Fruit fly (Drosophila melanogaster) whole organism, embryonic: Measurements from ENCODE around the gene COX6B.

Experiments
- CG10209 ChIP-seq: fragments of 200-800 bp; sonication (Bioruptor generic); optimal IDR thresholded peaks from 3 replicates; lab custom pipeline; 2017; ENCODE audit warnings: missing biosample characterization, mild to moderate bottlenecking, missing genetic modification characterization, missing genetic modification reagents
- CG10543 ChIP-seq: fragments of 200-800 bp; sonication (Bioruptor generic); optimal IDR thresholded peaks from 3 replicates; lab custom pipeline; 2017; ENCODE audit warnings: missing biosample characterization, mild to moderate bottlenecking, missing genetic modification characterization, moderate library complexity
- CG11398 ChIP-seq: fragments of 200-800 bp; sonication (Bioruptor generic); optimal IDR thresholded peaks from 2 replicates; lab custom pipeline; 2016; ENCODE audit warnings: missing biosample characterization, missing genetic modification characterization
- CG12071 ChIP-seq: fragments of 200-800 bp; sonication (Bioruptor generic); optimal IDR thresholded peaks from 3 replicates; lab custom pipeline; 2018; ENCODE audit warnings: missing biosample characterization, mild to moderate bottlenecking, missing genetic modification characterization
- CG12299 ChIP-seq: fragments of 200-800 bp; sonication (Bioruptor generic); optimal IDR thresholded peaks from 2 replicates; lab custom pipeline; 2018; ENCODE audit warnings: missing biosample characterization, mild to moderate bottlenecking, missing genetic modification characterization
- CG14667 ChIP-seq: fragments of 200-800 bp; sonication (Bioruptor generic); IDR thresholded peaks from 2 replicates; pipeline ENCODE4 v1.3.6; 2022; ENCODE audit warnings: missing biosample characterization, missing genetic modification characterization
- CG17361 ChIP-seq: fragments of 200-800 bp; sonication (Bioruptor generic); IDR thresholded peaks from 3 replicates; pipeline ENCODE4 v1.3.6; 2022; ENCODE audit warnings: missing biosample characterization, missing genetic modification characterization
- CG17385 ChIP-seq: fragments of 200-800 bp; sonication (Bioruptor generic); optimal IDR thresholded peaks from 3 replicates; lab custom pipeline; 2018; ENCODE audit warnings: missing biosample characterization, mild to moderate bottlenecking, missing genetic modification characterization
- CG1832 ChIP-seq: fragments of 200-800 bp; sonication (Bioruptor generic); optimal IDR thresholded peaks from 2 replicates; lab custom pipeline; 2017; ENCODE audit warnings: missing biosample characterization, mild to moderate bottlenecking, missing genetic modification characterization, inconsistent platforms
- CG30403 ChIP-seq: fragments of 200-800 bp; sonication (Bioruptor generic); optimal IDR thresholded peaks from 3 replicates; lab custom pipeline; 2016; ENCODE audit warnings: missing biosample characterization, missing genetic modification characterization
- CG4360 ChIP-seq: fragments of 200-800 bp; sonication (Bioruptor generic); IDR thresholded peaks from 2 replicates; pipeline ENCODE4 v1.3.6; 2022; ENCODE audit warnings: missing biosample characterization, missing genetic modification characterization
- CG5953 ChIP-seq: fragments of 200-800 bp; sonication (Bioruptor generic); IDR thresholded peaks from 2 replicates; pipeline ENCODE4 v1.3.6; 2022; ENCODE audit warnings: missing biosample characterization, missing genetic modification characterization
- CG7987 ChIP-seq: fragments of 200-800 bp; sonication (Bioruptor generic); optimal IDR thresholded peaks from 2 replicates; lab custom pipeline; 2018; ENCODE audit warnings: missing biosample characterization, mild to moderate bottlenecking, missing genetic modification characterization, moderate library complexity
- CG8359 ChIP-seq: fragments of 200-800 bp; sonication (Bioruptor generic); optimal IDR thresholded peaks from 2 replicates; lab custom pipeline; 2017; ENCODE audit warnings: missing biosample characterization, mild to moderate bottlenecking, missing genetic modification characterization, borderline replicate concordance
- Dll ChIP-seq: fragments of 200-800 bp; sonication (Bioruptor generic); IDR thresholded peaks from 4 replicates; pipeline ENCODE4 v1.3.6; 2022; ENCODE audit warnings: missing biosample characterization, missing genetic modification characterization; ENCODE audit not compliant: partially characterized antibody
- Ets65A ChIP-seq: fragments of 200-800 bp; sonication (Bioruptor generic); peaks from one replicate; lab custom pipeline; 2016; ENCODE audit warnings: missing biosample characterization, missing genetic modification characterization
- HLH3B ChIP-seq: fragments of 200-800 bp; sonication (Bioruptor generic); IDR thresholded peaks from 2 replicates; pipeline ENCODE4 v1.3.6; 2022; ENCODE audit warnings: missing biosample characterization, missing genetic modification characterization
- HLHmδ ChIP-seq: fragments of 200-800 bp; sonication (Bioruptor generic); optimal IDR thresholded peaks from 2 replicates; lab custom pipeline; 2018; ENCODE audit warnings: missing biosample characterization, mild to moderate bottlenecking, missing genetic modification characterization, moderate library complexity
- MTF-1 ChIP-seq: fragments of 200-800 bp; sonication (Bioruptor generic); optimal IDR thresholded peaks from 2 replicates; lab custom pipeline; 2018; ENCODE audit warnings: missing biosample characterization, mild to moderate bottlenecking, missing genetic modification characterization, borderline replicate concordance
- Mad ChIP-seq: fragments of 200-800 bp; sonication (Bioruptor generic); optimal IDR thresholded peaks from 2 replicates; lab custom pipeline; 2016; ENCODE audit warnings: missing biosample characterization, missing genetic modification characterization
- Med ChIP-seq: fragments of 200-800 bp; sonication (Bioruptor generic); peaks from one replicate; lab custom pipeline; 2016; ENCODE audit warnings: missing biosample characterization, missing genetic modification characterization, mild to moderate bottlenecking, inconsistent platforms, moderate library complexity
- Sin3A ChIP-seq: fragments of >200 bp; optimal IDR thresholded peaks from 2 replicates; lab custom pipeline; 2018
- Sox102F ChIP-seq: fragments of 200-800 bp; sonication (Bioruptor generic); optimal IDR thresholded peaks from 2 replicates; lab custom pipeline; 2018; ENCODE audit warnings: missing biosample characterization, mild to moderate bottlenecking, missing genetic modification characterization, moderate library complexity
- ab ChIP-seq: fragments of 200-800 bp; sonication (Bioruptor generic); optimal IDR thresholded peaks from 2 replicates; lab custom pipeline; 2016; ENCODE audit warnings: missing biosample characterization, missing genetic modification characterization
- ac ChIP-seq: fragments of 200-800 bp; sonication (Bioruptor generic); optimal IDR thresholded peaks from 3 replicates; lab custom pipeline; 2017; ENCODE audit warnings: missing biosample characterization, mild to moderate bottlenecking, missing genetic modification characterization
- ap ChIP-seq: fragments of 200-800 bp; sonication (Bioruptor generic); IDR thresholded peaks from 2 replicates; pipeline ENCODE4 v1.3.6; 2022; ENCODE audit warnings: missing biosample characterization, missing genetic modification characterization
- cad ChIP-seq: fragments of >200 bp; optimal IDR thresholded peaks from 2 replicates; lab custom pipeline; 2017; ENCODE audit warnings: missing biosample characterization, missing genetic modification characterization
- cg ChIP-seq: fragments of 200-800 bp; sonication (Bioruptor generic); optimal IDR thresholded peaks from 3 replicates; lab custom pipeline; 2019; ENCODE audit warnings: missing biosample characterization, mild to moderate bottlenecking, missing genetic modification characterization, moderate library complexity
- crol ChIP-seq: fragments of 200-800 bp; sonication (Bioruptor generic); IDR thresholded peaks from 2 replicates; pipeline ENCODE4 v1.3.6; 2022; ENCODE audit warnings: missing biosample characterization, missing genetic modification characterization
- danr ChIP-seq: fragments of 200-800 bp; sonication (Bioruptor generic); IDR thresholded peaks from 2 replicates; pipeline ENCODE4 v1.3.6; 2022; ENCODE audit warnings: missing biosample characterization, missing genetic modification characterization
- fd96Cb ChIP-seq: fragments of 200-800 bp; sonication (Bioruptor generic); optimal IDR thresholded peaks from 2 replicates; lab custom pipeline; 2018; ENCODE audit warnings: missing biosample characterization, mild to moderate bottlenecking, missing genetic modification characterization, moderate library complexity
- gce ChIP-seq: fragments of 200-800 bp; sonication (Bioruptor generic); IDR thresholded peaks from 3 replicates; pipeline ENCODE4 v1.3.6; 2022; ENCODE audit warnings: missing biosample characterization, missing genetic modification characterization
- grau ChIP-seq: fragments of 200-800 bp; optimal IDR thresholded peaks from 3 replicates; lab custom pipeline; 2019; ENCODE audit warnings: missing biosample characterization, mild to moderate bottlenecking, missing genetic modification characterization, moderate library complexity
- gt ChIP-seq: fragments of 200-800 bp; sonication (Bioruptor generic); IDR thresholded peaks from 2 replicates; pipeline ENCODE4 v1.3.6; 2022; ENCODE audit warnings: missing biosample characterization, missing genetic modification characterization
- jing ChIP-seq: fragments of 200-800 bp; sonication (Bioruptor generic); optimal IDR thresholded peaks from 2 replicates; lab custom pipeline; 2018; ENCODE audit warnings: missing biosample characterization, mild to moderate bottlenecking, missing genetic modification characterization
- ken ChIP-seq: fragments of 200-800 bp; sonication (Bioruptor generic); IDR thresholded peaks from 3 replicates; pipeline ENCODE4 v1.3.6; 2022; ENCODE audit warnings: missing biosample characterization, missing genetic modification characterization
- nerfin-2 ChIP-seq: fragments of 200-800 bp; sonication (Bioruptor generic); IDR thresholded peaks from 2 replicates; pipeline ENCODE4 v1.3.6; 2022; ENCODE audit warnings: missing biosample characterization, missing genetic modification characterization; ENCODE audit not compliant: partially characterized antibody
- nmo ChIP-seq: fragments of 200-800 bp; sonication (Bioruptor generic); optimal IDR thresholded peaks from 2 replicates; lab custom pipeline; 2018; ENCODE audit warnings: missing biosample characterization, mild to moderate bottlenecking, missing genetic modification characterization, moderate library complexity
- otp ChIP-seq: fragments of 200-800 bp; sonication (Bioruptor generic); IDR thresholded peaks from 3 replicates; pipeline ENCODE4, ENCODE4 v1.3.6; 2022; ENCODE audit warnings: missing biosample characterization, missing genetic modification characterization
- pros ChIP-seq: fragments of 200-800 bp; sonication (Bioruptor generic); optimal IDR thresholded peaks from 3 replicates; lab custom pipeline; 2019; ENCODE audit warnings: missing biosample characterization, mild to moderate bottlenecking, missing genetic modification characterization, moderate library complexity
- salm ChIP-seq: fragments of 200-800 bp; sonication (Bioruptor generic); optimal IDR thresholded peaks from 2 replicates; lab custom pipeline; 2018; ENCODE audit warnings: missing biosample characterization, mild to moderate bottlenecking, missing genetic modification characterization
- sr ChIP-seq: fragments of 200-800 bp; sonication (Bioruptor generic); IDR thresholded peaks from 3 replicates; pipeline ENCODE4 v1.3.6; 2022; ENCODE audit warnings: missing biosample characterization, missing genetic modification characterization
- ssp ChIP-seq: fragments of 200-800 bp; sonication (Bioruptor generic); IDR thresholded peaks from 2 replicates; pipeline ENCODE4 v1.3.6; 2022; ENCODE audit warnings: missing biosample characterization, missing genetic modification characterization
- tll ChIP-seq, 2 experiments: fragments of 200-800 bp in 1 of 2; fragments of >200 bp in 1 of 2; sonication (Bioruptor generic) in 1 of 2; optimal IDR thresholded peaks; 2 replicates each; lab custom pipeline; 2017 to 2019; ENCODE audit warnings: missing biosample characterization in 2 of 2, missing genetic modification characterization in 2 of 2, mild to moderate bottlenecking in 1 of 2, moderate library complexity in 1 of 2
- vvl ChIP-seq: fragments of 200-800 bp; sonication (Bioruptor generic); IDR thresholded peaks from 2 replicates; pipeline ENCODE4 v1.3.6; 2022; ENCODE audit warnings: missing biosample characterization, missing genetic modification characterization
- yki ChIP-seq: fragments of >200 bp; optimal IDR thresholded peaks from 3 replicates; lab custom pipeline; 2018
- zen ChIP-seq: fragments of 200-800 bp; sonication (Bioruptor generic); optimal IDR thresholded peaks from 3 replicates; lab custom pipeline; 2018; ENCODE audit warnings: missing biosample characterization, mild to moderate bottlenecking, missing genetic modification characterization, moderate library complexity

Gene COX6B

DNA sequence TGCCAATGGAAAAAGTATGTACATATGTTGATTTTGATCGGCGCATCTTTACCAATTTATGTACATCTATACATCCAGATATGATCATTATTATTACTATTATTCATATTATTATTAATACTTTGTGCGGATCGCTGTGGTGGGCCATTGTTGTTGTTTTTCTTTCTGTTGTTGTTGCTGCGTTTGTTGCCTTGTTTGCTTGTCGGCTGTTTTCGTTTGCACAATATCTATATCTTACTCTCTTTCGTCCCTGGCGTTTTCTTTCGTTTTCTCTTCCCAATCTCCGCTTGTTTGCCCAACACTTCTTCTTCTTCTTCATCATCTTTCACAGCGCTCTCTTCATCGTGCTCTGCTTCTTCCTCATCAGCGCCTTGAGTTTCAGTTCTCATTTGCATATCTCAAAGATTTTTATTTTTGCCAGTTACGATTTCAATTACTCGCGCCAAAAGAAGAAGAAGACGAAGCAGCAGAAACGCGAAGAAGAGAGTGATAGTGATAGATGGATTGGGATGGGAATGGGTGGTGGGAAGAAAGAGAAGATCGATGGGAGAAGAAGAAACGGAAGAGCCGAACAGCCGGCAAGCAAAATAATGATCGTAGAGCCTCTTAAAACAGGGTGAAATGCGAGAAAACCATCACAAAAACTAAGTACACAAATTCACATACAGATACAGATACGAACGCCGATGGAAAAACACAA is 43.9 kb upstream of the COX6B start (continued):
- TF ChIP-seq CG5953 (GFP tag; lab: Robert Waterston, UW) (no peak), CG17385 (peak; percentile 94), CG4360 (GFP tag; lab: Robert Waterston, UW) (peak; percentile 89), vvl (GFP tag; lab: Robert Waterston, UW) (peak; percentile 27; the same call in 1 of the 2 replicates), fd96Cb (tag; lab: Kevin White, UChicago) (no peak), ac (GFP tag; lab: Kevin White, UChicago) (peak; percentile 53), pros (peak; percentile 87), Med (GFP tag; lab: Kevin White, UChicago) (peak; percentile 29)
- TF ChIP-seq, all 482 proteins: peak for 14

DNA sequence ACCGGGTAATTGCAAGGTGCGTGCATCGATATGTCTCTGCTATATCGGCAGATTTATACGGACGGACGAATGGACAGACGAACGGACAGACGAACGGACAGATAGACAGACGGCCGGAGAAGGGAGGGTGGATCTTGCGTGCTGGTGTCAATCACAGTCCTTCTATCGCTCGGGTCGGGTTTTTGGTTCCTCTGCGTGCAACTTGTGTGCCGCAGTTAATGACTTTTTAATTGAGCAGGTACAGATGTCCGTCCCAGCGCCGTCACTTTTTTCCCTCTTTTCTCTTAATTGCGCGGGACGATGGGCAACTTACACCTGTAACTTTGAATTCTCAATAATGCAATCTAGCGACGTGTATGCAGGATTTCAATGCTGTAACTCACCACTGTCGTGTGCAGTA is 42.7 kb upstream of the COX6B start:
- TF ChIP-seq tll (GFP tag; optimal IDR thresholded peaks at IDR 0.05; lab: Kevin White, UChicago): peak in 1 of 2 experiments; percentile 81
- TF ChIP-seq ab (GFP tag; lab: Kevin White, UChicago): no peak
- TF ChIP-seq HLHmδ: no peak
- TF ChIP-seq zen (tag; lab: Kevin White, UChicago): peak; percentile 99
- TF ChIP-seq Sin3A (lab: Kevin White, UChicago): no peak
- TF ChIP-seq CG10209 (GFP tag; lab: Kevin White, UChicago): peak; percentile 12

DNA sequence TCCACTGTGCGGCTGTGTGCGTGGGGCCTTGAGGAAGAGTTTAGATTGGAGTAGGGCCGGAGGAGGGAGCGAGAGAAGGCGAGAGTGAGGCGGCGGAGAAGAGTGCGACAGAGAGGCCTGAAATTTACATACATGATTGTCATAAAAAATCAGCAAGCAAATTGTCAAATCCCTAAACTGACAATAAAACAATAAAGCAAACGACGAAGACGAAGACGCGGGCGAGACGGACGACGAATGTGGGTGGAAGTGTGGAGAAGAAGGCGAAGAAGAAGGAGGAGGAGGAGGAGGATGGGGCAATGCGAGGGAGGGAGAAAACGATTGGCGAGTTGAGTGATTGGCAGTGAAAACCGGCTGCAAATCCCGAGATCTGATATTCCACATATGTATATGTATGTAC is 41.3 kb upstream of the COX6B start:
- TF ChIP-seq ssp (GFP tag; lab: Robert Waterston, UW) (no peak), CG30403 (no peak), CG12299 (tag; lab: Kevin White, UChicago) (no peak), gt (GFP tag; lab: Robert Waterston, UW) (no peak), ken (no peak), Med (GFP tag; lab: Kevin White, UChicago) (peak; percentile 6), CG14667 (GFP tag; lab: Robert Waterston, UW) (no peak), sr (0 out of 3 replicates have a peak, but pooled peaks have one; percentile 21), MTF-1 (GFP tag; lab: Kevin White, UChicago) (no peak), otp (GFP tag; lab: Robert Waterston, UW) (no peak), cg (peak; percentile 1), ap (GFP tag; lab: Robert Waterston, UW) (no peak), CG11398 (GFP tag; lab: Kevin White, UChicago) (no peak), crol (peak; percentile 48; the same call in 1 of the 2 replicates), Dll (GFP tag; lab: Robert Waterston, UW) (no peak), Mad (no peak), danr (no peak), CG8359 (GFP tag; lab: Kevin White, UChicago) (no peak), Sox102F (no peak), CG17361 (GFP tag; lab: Robert Waterston, UW) (no peak), CG1832 (GFP tag; lab: Kevin White, UChicago) (peak; percentile 51), vvl (GFP tag; lab: Robert Waterston, UW) (peak; percentile 26; the same call in 1 of the 2 replicates), grau (tag; lab: Kevin White, UChicago) (no peak), gce (GFP tag; lab: Robert Waterston, UW) (no peak), CG7987 (no peak), CG10543 (GFP tag; lab: Kevin White, UChicago) (no peak), cad (GFP tag; lab: Kevin White, UChicago) (peak; percentile 71), yki (lab: Kevin White, UChicago) (no peak), Ets65A (peak; percentile 11), CG12071 (GFP tag; lab: Kevin White, UChicago) (no peak), salm (tag; lab: Kevin White, UChicago) (no peak), jing (GFP tag; lab: Kevin White, UChicago) (no peak), nerfin-2 (GFP tag; lab: Robert Waterston, UW) (no peak), HLH3B (GFP tag; lab: Robert Waterston, UW) (no peak), CG17385 (no peak), nmo (GFP tag; lab: Kevin White, UChicago) (no peak)
